Fruit fly (Drosophila melanogaster): ENCODE data around the gene Gr64c.

Gr64c gene

dm6 chr3L:4044497-4044896 is 16.1 kb downstream of the Gr64c start:
- TF ChIP-seq CG11617 (GFP tag; optimal IDR thresholded peaks at IDR 0.05) (no peak), CG5204 (GFP tag; optimal IDR thresholded peaks at IDR 0.05) (peak; percentile 36)

dm6 chr3L:4046289-4046688 is 17.9 kb downstream of the Gr64c start, which contains the start of gene CG1136:
CG1136 (plus strand) TSS chr3L:4046596.
- no peak for TF ChIP-seq CG7101 (tag; optimal IDR thresholded peaks at IDR 0.05)
- TF ChIP-seq kay (GFP tag; ENCODE audit: borderline replicate concordance) = no peak
- peak; percentile 14 for TF ChIP-seq tj (GFP tag; optimal IDR thresholded peaks at IDR 0.05)
- TF ChIP-seq toe (GFP tag; optimal IDR thresholded peaks at IDR 0.05) = no peak
- TF ChIP-seq Crg-1 (GFP tag; optimal IDR thresholded peaks at IDR 0.05) = no peak

dm6 chr3L:4047635-4048034 is 19.2 kb downstream of the Gr64c start, which contains the start of gene Dpy-30L2:
Dpy-30L2 (minus strand) TSS chr3L:4047735.
- TF ChIP-seq CG33017 (tag; optimal IDR thresholded peaks at IDR 0.05) = no peak
- no peak for TF ChIP-seq CG11617 (GFP tag; optimal IDR thresholded peaks at IDR 0.05)
- TF ChIP-seq CG1620 (GFP tag; optimal IDR thresholded peaks at IDR 0.05) = no peak
- TF ChIP-seq kay (GFP tag; ENCODE audit: borderline replicate concordance) = no peak
- TF ChIP-seq CG14711 (tag; optimal IDR thresholded peaks at IDR 0.05) = no peak
- TF ChIP-seq cic (GFP tag; optimal IDR thresholded peaks at IDR 0.05) = no peak
- TF ChIP-seq Clk (GFP tag; optimal IDR thresholded peaks at IDR 0.05) = no peak
- TF ChIP-seq CG12768 (GFP tag; optimal IDR thresholded peaks at IDR 0.05) = no peak
- no peak for TF ChIP-seq Mnt (GFP tag; optimal IDR thresholded peaks at IDR 0.05)
- TF ChIP-seq Crg-1 (GFP tag; optimal IDR thresholded peaks at IDR 0.05) = no peak
- TF ChIP-seq toe (GFP tag; optimal IDR thresholded peaks at IDR 0.05) = no peak
- TF ChIP-seq CG5204 (GFP tag; optimal IDR thresholded peaks at IDR 0.05) = no peak
- TF ChIP-seq cnc (optimal IDR thresholded peaks at IDR 0.05) = no peak
- TF ChIP-seq ovo (GFP tag; optimal IDR thresholded peaks at IDR 0.05) = no peak
- no peak for TF ChIP-seq Hr96 (GFP tag; optimal IDR thresholded peaks at IDR 0.05)
- TF ChIP-seq CG7045 (GFP tag; optimal IDR thresholded peaks at IDR 0.05) = no peak
- TF ChIP-seq tj (GFP tag; optimal IDR thresholded peaks at IDR 0.05) = no peak
- TF ChIP-seq CG7101 (tag; optimal IDR thresholded peaks at IDR 0.05) = no peak
- no peak for TF ChIP-seq bab1 (GFP tag; optimal IDR thresholded peaks at IDR 0.05)

dm6 chr3L:4049082-4049481 is 20.7 kb downstream of the Gr64c start:
- TF ChIP-seq CG5204 (GFP tag; optimal IDR thresholded peaks at IDR 0.05) (no peak), Hr96 (GFP tag; optimal IDR thresholded peaks at IDR 0.05) (no peak), CG1620 (GFP tag; optimal IDR thresholded peaks at IDR 0.05) (no peak), kay (GFP tag; ENCODE audit: borderline replicate concordance) (no peak), pad (GFP tag; optimal IDR thresholded peaks at IDR 0.05) (no peak)

- TF ChIP-seq CG11617 (GFP tag; optimal IDR thresholded peaks at IDR 0.05) (no peak), bab1 (GFP tag; optimal IDR thresholded peaks at IDR 0.05) (no peak), cic (GFP tag; optimal IDR thresholded peaks at IDR 0.05) (no peak), pad (GFP tag; optimal IDR thresholded peaks at IDR 0.05) (no peak), CG7101 (tag; optimal IDR thresholded peaks at IDR 0.05) (no peak), CG33017 (tag; optimal IDR thresholded peaks at IDR 0.05) (no peak), CG7045 (GFP tag; optimal IDR thresholded peaks at IDR 0.05) (no peak), Hr96 (GFP tag; optimal IDR thresholded peaks at IDR 0.05) (no peak), Clk (GFP tag; optimal IDR thresholded peaks at IDR 0.05) (no peak), cnc (optimal IDR thresholded peaks at IDR 0.05) (no peak), kay (GFP tag; ENCODE audit: borderline replicate concordance) (no peak), Mnt (GFP tag; optimal IDR thresholded peaks at IDR 0.05) (no peak), CG12768 (GFP tag; optimal IDR thresholded peaks at IDR 0.05) (no peak), ovo (GFP tag; optimal IDR thresholded peaks at IDR 0.05) (no peak), CG5204 (GFP tag; optimal IDR thresholded peaks at IDR 0.05) (no peak), CG1620 (GFP tag; optimal IDR thresholded peaks at IDR 0.05) (no peak)
Measured at dm6 chr3L:4055438-4055962, 27.1 kb downstream of the Gr64c start.

- TF ChIP-seq Clk (GFP tag; optimal IDR thresholded peaks at IDR 0.05) = no peak
- no peak for TF ChIP-seq toe (GFP tag; optimal IDR thresholded peaks at IDR 0.05)
- TF ChIP-seq CG12768 (GFP tag; optimal IDR thresholded peaks at IDR 0.05) = no peak
Measured at dm6 chr3L:4056812-4057211, 28.4 kb downstream of the Gr64c start.

- no peak for TF ChIP-seq CG7045 (GFP tag; optimal IDR thresholded peaks at IDR 0.05)
- no peak for TF ChIP-seq bab1 (GFP tag; optimal IDR thresholded peaks at IDR 0.05)
- TF ChIP-seq CG5204 (GFP tag; optimal IDR thresholded peaks at IDR 0.05) = peak; percentile 30
- peak; percentile 6 for TF ChIP-seq CG7101 (tag; optimal IDR thresholded peaks at IDR 0.05)
- no peak for TF ChIP-seq kay (GFP tag; ENCODE audit: borderline replicate concordance)
- TF ChIP-seq CG33017 (tag; optimal IDR thresholded peaks at IDR 0.05) = no peak
- TF ChIP-seq Mnt (GFP tag; optimal IDR thresholded peaks at IDR 0.05) = no peak
- TF ChIP-seq CG11617 (GFP tag; optimal IDR thresholded peaks at IDR 0.05) = no peak
- TF ChIP-seq cic (GFP tag; optimal IDR thresholded peaks at IDR 0.05) = no peak
- no peak for TF ChIP-seq ovo (GFP tag; optimal IDR thresholded peaks at IDR 0.05)
Measured at dm6 chr3L:4059293-4059820, 31.0 kb downstream of the Gr64c start, which contains the start of gene Ugt305A1. Ugt305A1 (plus strand) TSS chr3L:4059770.
